Worm (Caenorhabditis elegans) whole organism, L4 larva: ENCODE results near the gene fbxl-3.

Source experiments
- aly-2 ChIP-seq: sonication (generic microtip); optimal IDR thresholded peaks from 2 replicates; lab custom pipeline; 2018; ENCODE audit warnings: missing biosample characterization, missing genetic modification characterization
- ceh-82 ChIP-seq: sonication (generic microtip); optimal IDR thresholded peaks from 2 replicates; lab custom pipeline; 2017; ENCODE audit warnings: missing biosample characterization, missing genetic modification characterization
- lin-39 ChIP-seq: fragments of 150-350 bp; optimal IDR thresholded peaks from 2 replicates; lab custom pipeline; 2014; ENCODE audit warnings: missing biosample characterization, missing genetic modification reagents, missing genetic modification characterization
- mep-1 ChIP-seq: fragments of 150-350 bp; sonication (generic microtip); optimal IDR thresholded peaks from 3 replicates; lab custom pipeline; 2014; ENCODE audit warnings: missing biosample characterization, missing genetic modification characterization
- nhr-76 ChIP-seq: fragments of 150-350 bp; optimal IDR thresholded peaks from 2 replicates; lab custom pipeline; 2014; ENCODE audit warnings: missing biosample characterization, missing genetic modification characterization
- pqm-1 ChIP-seq: sonication (generic microtip); optimal IDR thresholded peaks from 2 replicates; lab custom pipeline; 2017; ENCODE audit warnings: missing biosample characterization, missing genetic modification characterization

ce11 chrII:5370641-5371040 lies 28.1 kb downstream of the fbxl-3 start, which contains the start of gene F09E5.12:
- TF ChIP-seq nhr-76 (tag; lab: Kevin White, UChicago) (no peak), ceh-82 (no peak), pqm-1 (no peak), mep-1 (tag; lab: Kevin White, UChicago) (no peak), lin-39 (tag; lab: Kevin White, UChicago) (no peak), aly-2 (tag; lab: Kevin White, UChicago) (no peak)
